Fruit fly (Drosophila melanogaster) whole organism, embryonic: ENCODE data around the gene CG31922.
A peak's percentile ranks its signal among the peaks of the same experiment; 100 is the strongest.

ENCODE experiments used
- Bteb2 ChIP-seq: fragments of 200-800 bp; sonication (Bioruptor generic); optimal IDR thresholded peaks from 2 replicates; lab custom pipeline; 2016; ENCODE audit warnings: missing biosample characterization, missing genetic modification characterization
- CG10209 ChIP-seq: fragments of 200-800 bp; sonication (Bioruptor generic); optimal IDR thresholded peaks from 3 replicates; lab custom pipeline; 2017; ENCODE audit warnings: missing biosample characterization, mild to moderate bottlenecking, missing genetic modification characterization, missing genetic modification reagents
- CG10431 ChIP-seq: fragments of 200-800 bp; sonication (Bioruptor generic); optimal IDR thresholded peaks from 3 replicates; lab custom pipeline; 2018; ENCODE audit warnings: missing biosample characterization, mild to moderate bottlenecking, missing genetic modification characterization
- CG10462 ChIP-seq: fragments of 200-800 bp; sonication (Bioruptor generic); optimal IDR thresholded peaks from 2 replicates; lab custom pipeline; 2016; ENCODE audit warnings: missing biosample characterization, missing genetic modification characterization
- CG10543 ChIP-seq: fragments of 200-800 bp; sonication (Bioruptor generic); optimal IDR thresholded peaks from 3 replicates; lab custom pipeline; 2017; ENCODE audit warnings: missing biosample characterization, mild to moderate bottlenecking, missing genetic modification characterization, moderate library complexity
- CG11695 ChIP-seq: fragments of 200-800 bp; sonication (Bioruptor generic); IDR thresholded peaks from 3 replicates; pipeline ENCODE4 v1.3.6; 2022; ENCODE audit warnings: missing biosample characterization, missing genetic modification characterization
- CG13775 ChIP-seq: fragments of 200-800 bp; sonication (Bioruptor generic); optimal IDR thresholded peaks from 3 replicates; lab custom pipeline; 2017; ENCODE audit warnings: missing biosample characterization, mild to moderate bottlenecking, missing genetic modification characterization
- CG14860 ChIP-seq: fragments of 200-800 bp; sonication (Bioruptor generic); IDR thresholded peaks from 3 replicates; pipeline ENCODE4 v1.3.6; 2022; ENCODE audit warnings: missing biosample characterization, missing genetic modification characterization; ENCODE audit not compliant: partially characterized antibody
- CG14965 ChIP-seq: fragments of 200-800 bp; sonication (Bioruptor generic); optimal IDR thresholded peaks from 2 replicates; lab custom pipeline; 2016; ENCODE audit warnings: missing biosample characterization, missing genetic modification characterization, borderline replicate concordance
- CG15073 ChIP-seq: fragments of 200-800 bp; sonication (Bioruptor generic); optimal IDR thresholded peaks from 2 replicates; lab custom pipeline; 2016; ENCODE audit warnings: missing biosample characterization, missing genetic modification characterization
- CG15514 ChIP-seq: fragments of 200-800 bp; sonication (Bioruptor generic); optimal IDR thresholded peaks from 3 replicates; lab custom pipeline; 2017; ENCODE audit warnings: missing biosample characterization, missing genetic modification characterization, mild to moderate bottlenecking, moderate library complexity, missing genetic modification reagents
- CG17328 ChIP-seq: fragments of 200-800 bp; sonication (Bioruptor generic); IDR thresholded peaks from 2 replicates; pipeline ENCODE4 v1.3.6; 2022; ENCODE audit warnings: missing biosample characterization, missing genetic modification characterization
- CG17829 ChIP-seq: fragments of 200-800 bp; optimal IDR thresholded peaks from 2 replicates; lab custom pipeline; 2019; ENCODE audit warnings: missing biosample characterization, mild to moderate bottlenecking, missing genetic modification characterization, moderate library complexity
- CG1832 ChIP-seq: fragments of 200-800 bp; sonication (Bioruptor generic); optimal IDR thresholded peaks from 2 replicates; lab custom pipeline; 2017; ENCODE audit warnings: missing biosample characterization, mild to moderate bottlenecking, missing genetic modification characterization, inconsistent platforms
- CG2129 ChIP-seq: fragments of 200-800 bp; sonication (Bioruptor generic); IDR thresholded peaks from 2 replicates; pipeline ENCODE4 v1.3.6; 2022; ENCODE audit warnings: missing biosample characterization, missing genetic modification characterization; ENCODE audit not compliant: partially characterized antibody
- CG30020 ChIP-seq: fragments of 200-800 bp; optimal IDR thresholded peaks from 2 replicates; lab custom pipeline; 2019; ENCODE audit warnings: missing biosample characterization, mild to moderate bottlenecking, missing genetic modification characterization, moderate library complexity
- CG30403 ChIP-seq: fragments of 200-800 bp; sonication (Bioruptor generic); optimal IDR thresholded peaks from 3 replicates; lab custom pipeline; 2016; ENCODE audit warnings: missing biosample characterization, missing genetic modification characterization
- CG5245 ChIP-seq: fragments of 200-800 bp; sonication (Bioruptor generic); optimal IDR thresholded peaks from 3 replicates; lab custom pipeline; 2016; ENCODE audit warnings: missing biosample characterization, missing genetic modification characterization
- CG6683 ChIP-seq: fragments of 200-800 bp; sonication (Bioruptor generic); optimal IDR thresholded peaks from 2 replicates; lab custom pipeline; 2017; ENCODE audit warnings: missing biosample characterization, mild to moderate bottlenecking, missing genetic modification characterization, missing genetic modification reagents
- CG7987 ChIP-seq: fragments of 200-800 bp; sonication (Bioruptor generic); optimal IDR thresholded peaks from 2 replicates; lab custom pipeline; 2018; ENCODE audit warnings: missing biosample characterization, mild to moderate bottlenecking, missing genetic modification characterization, moderate library complexity
- CG8478 ChIP-seq: fragments of >200 bp; optimal IDR thresholded peaks from 2 replicates; lab custom pipeline; 2018
- CG9932 ChIP-seq: fragments of 200-800 bp; sonication (Bioruptor generic); IDR thresholded peaks from 2 replicates; pipeline ENCODE4 v1.3.6; 2022; ENCODE audit warnings: missing biosample characterization, missing genetic modification characterization
- Dp ChIP-seq: fragments of 200-800 bp; sonication (Bioruptor generic); optimal IDR thresholded peaks from 2 replicates; lab custom pipeline; 2018; ENCODE audit warnings: missing biosample characterization, mild to moderate bottlenecking, missing genetic modification characterization, moderate library complexity
- Dref ChIP-seq: fragments of 200-800 bp; sonication (Bioruptor generic); IDR thresholded peaks from 2 replicates; pipeline ENCODE4 v1.3.6; 2022; ENCODE audit warnings: missing biosample characterization, missing genetic modification characterization
- E2f1 ChIP-seq: fragments of 200-800 bp; sonication (Bioruptor generic); IDR thresholded peaks from 2 replicates; pipeline ENCODE4 v1.3.6; 2022; ENCODE audit warnings: missing biosample characterization, missing genetic modification characterization
- HLH3B ChIP-seq: fragments of 200-800 bp; sonication (Bioruptor generic); IDR thresholded peaks from 2 replicates; pipeline ENCODE4 v1.3.6; 2022; ENCODE audit warnings: missing biosample characterization, missing genetic modification characterization
- HLHmδ ChIP-seq: fragments of 200-800 bp; sonication (Bioruptor generic); optimal IDR thresholded peaks from 2 replicates; lab custom pipeline; 2018; ENCODE audit warnings: missing biosample characterization, mild to moderate bottlenecking, missing genetic modification characterization, moderate library complexity
- HmgZ ChIP-seq: fragments of 200-800 bp; sonication (Bioruptor generic); optimal IDR thresholded peaks from 2 replicates; lab custom pipeline; 2018; ENCODE audit warnings: missing biosample characterization, mild to moderate bottlenecking, missing genetic modification characterization
- Lhr ChIP-seq: fragments of 200-800 bp; sonication (Bioruptor generic); optimal IDR thresholded peaks from 3 replicates; lab custom pipeline; 2017; ENCODE audit warnings: mild to moderate bottlenecking, missing biosample characterization, missing genetic modification reagents, missing genetic modification characterization
- Max ChIP-seq: fragments of 200-800 bp; sonication (Bioruptor generic); optimal IDR thresholded peaks from 2 replicates; lab custom pipeline; 2016; ENCODE audit warnings: missing biosample characterization, mild to moderate bottlenecking, missing genetic modification characterization
- NC2α ChIP-seq: fragments of 200-800 bp; sonication (Bioruptor generic); optimal IDR thresholded peaks from 2 replicates; lab custom pipeline; 2016; ENCODE audit warnings: missing biosample characterization, missing genetic modification characterization
- NK7.1 ChIP-seq: fragments of 200-800 bp; sonication (Bioruptor generic); optimal IDR thresholded peaks from 3 replicates; lab custom pipeline; 2016; ENCODE audit warnings: missing biosample characterization, missing genetic modification characterization
- Nf-YA ChIP-seq: fragments of 200-800 bp; sonication (Bioruptor generic); IDR thresholded peaks from 2 replicates; pipeline ENCODE4 v1.3.6; 2022; ENCODE audit warnings: missing biosample characterization, missing genetic modification characterization
- Ptx1 ChIP-seq: fragments of 200-800 bp; sonication (Bioruptor generic); IDR thresholded peaks from 2 replicates; pipeline ENCODE4 v1.3.6; 2022; ENCODE audit warnings: missing biosample characterization, missing genetic modification characterization
- Six4 ChIP-seq: fragments of 200-800 bp; sonication (Bioruptor generic); optimal IDR thresholded peaks from 2 replicates; lab custom pipeline; 2016; ENCODE audit warnings: missing biosample characterization, missing genetic modification characterization
- Xrp1 ChIP-seq: fragments of 200-800 bp; sonication (Bioruptor generic); IDR thresholded peaks from 2 replicates; pipeline ENCODE4 v1.3.6; 2022; ENCODE audit warnings: missing biosample characterization, missing genetic modification characterization
- ac ChIP-seq: fragments of 200-800 bp; sonication (Bioruptor generic); optimal IDR thresholded peaks from 3 replicates; lab custom pipeline; 2017; ENCODE audit warnings: missing biosample characterization, mild to moderate bottlenecking, missing genetic modification characterization
- ara ChIP-seq: fragments of 200-800 bp; sonication (Bioruptor generic); IDR thresholded peaks from 2 replicates; pipeline ENCODE4 v1.3.6; 2022; ENCODE audit warnings: missing biosample characterization, missing genetic modification characterization
- ash1 ChIP-seq: fragments of 200-800 bp; sonication (Bioruptor generic); optimal IDR thresholded peaks from 2 replicates; lab custom pipeline; 2018; ENCODE audit warnings: missing biosample characterization, mild to moderate bottlenecking, missing genetic modification characterization
- bbx ChIP-seq: fragments of 200-800 bp; sonication (Bioruptor generic); IDR thresholded peaks from 2 replicates; pipeline ENCODE4 v1.3.6; 2022; ENCODE audit warnings: missing biosample characterization, missing genetic modification characterization; ENCODE audit not compliant: partially characterized antibody
- dimm ChIP-seq: fragments of 200-800 bp; sonication (Bioruptor generic); IDR thresholded peaks from 2 replicates; pipeline ENCODE4 v1.3.6; 2022; ENCODE audit warnings: missing biosample characterization, missing genetic modification characterization
- gce ChIP-seq: fragments of 200-800 bp; sonication (Bioruptor generic); IDR thresholded peaks from 3 replicates; pipeline ENCODE4 v1.3.6; 2022; ENCODE audit warnings: missing biosample characterization, missing genetic modification characterization
- grau ChIP-seq: fragments of 200-800 bp; optimal IDR thresholded peaks from 3 replicates; lab custom pipeline; 2019; ENCODE audit warnings: missing biosample characterization, mild to moderate bottlenecking, missing genetic modification characterization, moderate library complexity
- hkb ChIP-seq, 2 experiments: fragments of 200-800 bp in 1 of 2; fragments of >200 bp in 1 of 2; sonication (Bioruptor generic) in 1 of 2; IDR thresholded peaks in 1 of 2; optimal IDR thresholded peaks in 1 of 2; 2 replicates each; pipeline versions ENCODE4 v1.3.6 to Lab custom; 2017 to 2022; ENCODE audit warnings: missing biosample characterization in 1 of 2, missing genetic modification characterization in 1 of 2
- lmd ChIP-seq: fragments of 200-800 bp; sonication (Bioruptor generic); IDR thresholded peaks from 2 replicates; pipeline ENCODE4 v1.3.6; 2022; ENCODE audit warnings: missing biosample characterization, missing genetic modification characterization
- pho ChIP-seq: fragments of 200-800 bp; sonication (Bioruptor generic); optimal IDR thresholded peaks from 2 replicates; lab custom pipeline; 2016; ENCODE audit warnings: missing biosample characterization, missing genetic modification characterization
- schlank ChIP-seq: fragments of 200-800 bp; sonication (Bioruptor generic); optimal IDR thresholded peaks from 2 replicates; lab custom pipeline; 2018; ENCODE audit warnings: missing biosample characterization, mild to moderate bottlenecking, missing genetic modification characterization
- sens-2 ChIP-seq: fragments of 200-800 bp; sonication (Bioruptor generic); IDR thresholded peaks from 2 replicates; pipeline ENCODE4 v1.3.6; 2022; ENCODE audit warnings: missing biosample characterization, missing genetic modification characterization
- so ChIP-seq: fragments of 200-800 bp; sonication (Bioruptor generic); IDR thresholded peaks from 3 replicates; pipeline ENCODE4 v1.3.6; 2022; ENCODE audit warnings: missing biosample characterization, missing genetic modification characterization
- tin ChIP-seq: fragments of 200-800 bp; sonication (Bioruptor generic); optimal IDR thresholded peaks from 3 replicates; lab custom pipeline; 2016; ENCODE audit warnings: missing biosample characterization, missing genetic modification characterization
- twi ChIP-seq: fragments of 200-800 bp; optimal IDR thresholded peaks from 2 replicates; lab custom pipeline; 2019; ENCODE audit warnings: missing biosample characterization, mild to moderate bottlenecking, missing genetic modification characterization, moderate library complexity
- vnd ChIP-seq: fragments of 200-800 bp; sonication (Bioruptor generic); IDR thresholded peaks from 3 replicates; pipeline ENCODE4 v1.3.6; 2022; ENCODE audit warnings: missing biosample characterization, missing genetic modification characterization; ENCODE audit not compliant: partially characterized antibody

Gene CG31922

dm6 chr2L:1183799-1184198 lies 13.8 kb downstream of the CG31922 start, which contains the start of the genes CG5126 and Tgt (continued):
- TF ChIP-seq CG6683: no peak
- no peak for TF ChIP-seq schlank
- TF ChIP-seq dimm (GFP tag; lab: Robert Waterston, UW): no peak
- TF ChIP-seq pho (GFP tag; lab: Kevin White, UChicago): no peak
- no peak for TF ChIP-seq NC2α (GFP tag; lab: Kevin White, UChicago)
- TF ChIP-seq HLH3B: no peak
- TF ChIP-seq hkb (optimal IDR thresholded peaks at IDR 0.05; lab: Kevin White, UChicago): no peak
- no peak for TF ChIP-seq hkb (GFP tag; IDR thresholded peaks at IDR 0.05; lab: Robert Waterston, UW)
- no peak for TF ChIP-seq grau (tag; lab: Kevin White, UChicago)
- no peak for TF ChIP-seq tin
- peak; percentile 69 for TF ChIP-seq Dref (GFP tag; lab: Robert Waterston, UW)
- no peak for TF ChIP-seq ara (GFP tag; lab: Robert Waterston, UW)
- TF ChIP-seq CG15514: peak; percentile 79
- no peak for TF ChIP-seq Lhr (GFP tag; lab: Kevin White, UChicago)
- no peak for TF ChIP-seq CG15073 (GFP tag; lab: Kevin White, UChicago)
- TF ChIP-seq CG10431 (GFP tag; lab: Kevin White, UChicago): no peak
- no peak for TF ChIP-seq so (GFP tag; lab: Robert Waterston, UW)
- TF ChIP-seq Max: no peak
- no peak for TF ChIP-seq CG30020 (tag; lab: Kevin White, UChicago)
- TF ChIP-seq HLHmδ (GFP tag; lab: Kevin White, UChicago): no peak
- peak; percentile 26 for TF ChIP-seq HmgZ (tag; lab: Kevin White, UChicago)
- no peak for TF ChIP-seq CG17328 (GFP tag; lab: Robert Waterston, UW)
- TF ChIP-seq Nf-YA (GFP tag; lab: Robert Waterston, UW): no peak
- TF ChIP-seq CG13775 (GFP tag; lab: Kevin White, UChicago): no peak
- TF ChIP-seq bbx (GFP tag; lab: Robert Waterston, UW): peak; percentile 55; the same call in 1 of the 2 replicates
- TF ChIP-seq gce (GFP tag; lab: Robert Waterston, UW): no peak
- no peak for TF ChIP-seq ac (GFP tag; lab: Kevin White, UChicago)
- no peak for TF ChIP-seq CG2129 (GFP tag; lab: Robert Waterston, UW)
- TF ChIP-seq Xrp1 (GFP tag; lab: Robert Waterston, UW): no peak
- no peak for TF ChIP-seq Bteb2
- TF ChIP-seq CG14860 (GFP tag; lab: Robert Waterston, UW): no peak
- no peak for TF ChIP-seq CG17829 (tag; lab: Kevin White, UChicago)
- peak; percentile 66 for TF ChIP-seq Dp (GFP tag; lab: Kevin White, UChicago)
- no peak for TF ChIP-seq NK7.1 (GFP tag; lab: Kevin White, UChicago)
- TF ChIP-seq E2f1 (GFP tag; lab: Robert Waterston, UW): no peak
- TF ChIP-seq CG9932 (GFP tag; lab: Robert Waterston, UW): no peak
- no peak for TF ChIP-seq CG7987
- TF ChIP-seq CG10543 (GFP tag; lab: Kevin White, UChicago): no peak
- no peak for TF ChIP-seq CG30403 (GFP tag; lab: Kevin White, UChicago)
- no peak for TF ChIP-seq CG10209 (GFP tag; lab: Kevin White, UChicago)
- no peak for TF ChIP-seq CG11695 (GFP tag; lab: Robert Waterston, UW)
- no peak for TF ChIP-seq Ptx1
- TF ChIP-seq CG10462 (GFP tag; lab: Kevin White, UChicago): no peak
- no peak for TF ChIP-seq CG1832 (GFP tag; lab: Kevin White, UChicago)
- TF ChIP-seq CG14965 (GFP tag; lab: Kevin White, UChicago): no peak
- no peak for TF ChIP-seq CG8478 (lab: Kevin White, UChicago)
- no peak for TF ChIP-seq sens-2
- no peak for TF ChIP-seq CG5245
- no peak for TF ChIP-seq lmd (GFP tag; lab: Robert Waterston, UW)
- TF ChIP-seq ash1 (GFP tag; lab: Kevin White, UChicago): no peak
- TF ChIP-seq vnd (GFP tag; lab: Robert Waterston, UW): 0 out of 3 replicates have a peak, but pooled peaks have one; percentile 35
- TF ChIP-seq twi: no peak
- TF ChIP-seq Six4 (GFP tag; lab: Kevin White, UChicago): no peak
